Fruit fly (Drosophila melanogaster) Kc167 (cell line): ENCODE results near the gene ppk21.

ENCODE experiments used
- Myc ChIP-seq: fragments of >200 bp; optimal IDR thresholded peaks from 2 replicates; lab custom pipeline; 2017; ENCODE audit warnings: missing external identifiers
- Sin3A ChIP-seq: fragments of >200 bp; optimal IDR thresholded peaks from 2 replicates; lab custom pipeline; 2018; ENCODE audit warnings: missing external identifiers
- h ChIP-seq: fragments of >200 bp; optimal IDR thresholded peaks from 3 replicates; lab custom pipeline; 2018; ENCODE audit warnings: missing external identifiers
- insv ChIP-seq: fragments of >200 bp; optimal IDR thresholded peaks from 3 replicates; lab custom pipeline; 2018; ENCODE audit warnings: missing external identifiers
- psq ChIP-seq: fragments of >200 bp; optimal IDR thresholded peaks from 2 replicates; lab custom pipeline; 2017; ENCODE audit warnings: missing external identifiers
- ttk ChIP-seq: sonication (Bioruptor generic); optimal IDR thresholded peaks from 2 replicates; lab custom pipeline; 2017; ENCODE audit warnings: missing external identifiers

The ppk21 gene

DNA sequence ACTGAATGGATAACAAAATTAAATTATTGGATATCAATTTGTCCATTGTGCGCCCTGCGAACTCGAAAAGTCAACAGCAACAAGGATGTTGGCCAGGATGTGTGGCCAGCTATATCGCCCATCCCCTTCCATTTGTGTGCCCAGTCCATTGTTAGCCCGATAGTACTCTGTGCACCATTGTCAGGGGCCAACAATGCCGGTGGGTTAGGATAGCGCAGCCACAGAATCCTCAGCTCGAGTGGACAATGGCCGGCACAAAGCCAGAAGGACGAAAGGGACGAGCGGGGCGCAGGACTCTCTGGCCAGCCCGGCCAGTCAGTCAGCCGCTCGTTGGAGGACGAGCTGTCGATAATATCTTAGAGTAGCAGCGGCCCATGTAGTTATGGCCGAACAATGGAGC, 33.3 kb downstream of the ppk21 start:
- no peak for TF ChIP-seq psq (lab: Kevin White, UChicago)
- TF ChIP-seq insv (lab: Kevin White, UChicago): no peak
- TF ChIP-seq ttk (lab: Kevin White, UChicago): no peak
- no peak for TF ChIP-seq Sin3A (lab: Kevin White, UChicago)
- TF ChIP-seq Myc (lab: Kevin White, UChicago): no peak
- TF ChIP-seq h: no peak

dm6 chr3R:29699220-29699619, 34.6 kb downstream of the ppk21 start:
- TF ChIP-seq ttk (lab: Kevin White, UChicago): no peak
- no peak for TF ChIP-seq h

DNA sequence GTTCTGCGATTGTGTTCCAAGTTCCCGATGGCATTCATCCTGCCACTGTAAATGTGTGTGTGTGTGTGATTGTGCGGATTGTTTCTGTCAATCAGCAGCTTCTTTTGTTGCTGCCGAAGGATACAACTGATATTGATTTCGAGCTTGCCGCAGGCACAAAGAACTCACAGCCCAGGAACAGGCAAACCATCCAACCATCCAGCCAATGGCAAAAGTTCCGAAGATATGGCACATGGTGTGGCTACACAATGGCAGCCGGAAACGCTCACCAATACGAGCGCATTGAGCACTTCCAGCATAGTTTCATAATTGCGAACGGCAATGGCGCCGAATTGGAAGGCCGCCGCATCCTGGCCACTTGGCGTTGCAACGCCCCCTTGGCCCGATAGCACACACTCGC, 37.2 kb downstream of the ppk21 start:
- TF ChIP-seq psq (lab: Kevin White, UChicago) (no peak), h (no peak)

DNA sequence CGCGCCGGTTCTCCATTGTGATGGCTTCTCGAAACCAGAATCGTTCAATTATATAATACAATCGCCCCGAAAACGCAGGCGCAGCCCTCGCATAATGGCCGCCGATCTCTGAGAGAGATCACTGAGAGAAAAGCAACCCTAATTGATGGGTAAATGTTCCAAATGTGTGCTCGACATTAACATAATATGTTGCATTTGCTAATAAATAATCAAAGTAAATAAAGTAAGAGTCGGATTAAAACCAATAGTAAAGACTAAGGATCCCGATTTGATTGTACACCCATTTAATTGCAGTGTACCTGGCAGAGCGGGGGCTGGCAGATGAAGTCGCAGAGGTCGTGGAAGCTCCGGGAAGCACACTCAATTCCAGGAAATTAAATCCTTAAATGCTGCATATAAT, 40.0 kb downstream of the ppk21 start:
- no peak for TF ChIP-seq insv (lab: Kevin White, UChicago)

dm6 chr3R:29705789-29706303, 41.3 kb downstream of the ppk21 start:
- TF ChIP-seq insv (lab: Kevin White, UChicago) (no peak), Myc (lab: Kevin White, UChicago) (no peak), ttk (lab: Kevin White, UChicago) (no peak), Sin3A (lab: Kevin White, UChicago) (no peak), h (no peak), psq (lab: Kevin White, UChicago) (no peak)

DNA sequence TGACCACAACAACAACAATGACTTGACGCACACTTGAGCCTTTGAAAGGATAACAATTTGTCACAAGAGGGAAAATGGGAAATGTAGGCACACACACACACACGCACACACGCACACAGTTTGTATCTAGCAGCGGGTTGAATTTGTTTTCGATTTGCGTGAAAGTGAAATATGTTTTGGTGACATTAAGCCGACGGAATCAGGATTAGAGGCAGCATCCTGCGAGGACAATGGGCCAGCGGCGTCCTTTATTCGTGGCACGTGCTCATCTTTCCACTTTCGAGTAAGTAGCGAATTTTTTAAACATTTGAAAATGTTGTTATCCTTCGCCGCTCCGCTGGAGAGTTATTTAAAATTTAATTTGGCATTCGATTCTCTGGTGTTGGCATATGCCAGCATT, 42.7 kb downstream of the ppk21 start:
- TF ChIP-seq h: no peak
- no peak for TF ChIP-seq Sin3A (lab: Kevin White, UChicago)
- no peak for TF ChIP-seq insv (lab: Kevin White, UChicago)
- TF ChIP-seq ttk (lab: Kevin White, UChicago): no peak
- no peak for TF ChIP-seq Myc (lab: Kevin White, UChicago)
- no peak for TF ChIP-seq psq (lab: Kevin White, UChicago)

DNA sequence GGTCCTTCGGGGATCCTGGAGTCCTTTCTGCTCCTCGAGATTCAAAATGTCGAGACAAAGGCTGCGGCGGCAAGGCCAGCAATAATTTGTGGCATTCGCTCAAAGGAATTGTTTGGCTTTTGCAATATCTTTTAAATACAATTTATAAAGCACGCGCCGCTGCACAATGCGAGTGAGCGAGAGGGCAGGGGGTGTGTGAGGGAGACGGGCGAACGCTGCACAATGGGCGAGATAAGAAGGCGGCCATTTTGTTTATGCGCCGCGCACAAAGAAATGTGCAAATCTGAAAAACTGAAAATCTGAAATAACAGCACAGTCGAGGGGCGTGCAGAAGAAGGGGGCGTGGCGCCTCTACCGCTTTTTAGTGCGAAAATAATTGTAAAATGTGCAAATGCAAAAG, 43.7 kb downstream of the ppk21 start:
- TF ChIP-seq ttk (lab: Kevin White, UChicago): no peak
- TF ChIP-seq h: no peak
- no peak for TF ChIP-seq psq (lab: Kevin White, UChicago)
- no peak for TF ChIP-seq Myc (lab: Kevin White, UChicago)
- no peak for TF ChIP-seq Sin3A (lab: Kevin White, UChicago)
- no peak for TF ChIP-seq insv (lab: Kevin White, UChicago)

DNA sequence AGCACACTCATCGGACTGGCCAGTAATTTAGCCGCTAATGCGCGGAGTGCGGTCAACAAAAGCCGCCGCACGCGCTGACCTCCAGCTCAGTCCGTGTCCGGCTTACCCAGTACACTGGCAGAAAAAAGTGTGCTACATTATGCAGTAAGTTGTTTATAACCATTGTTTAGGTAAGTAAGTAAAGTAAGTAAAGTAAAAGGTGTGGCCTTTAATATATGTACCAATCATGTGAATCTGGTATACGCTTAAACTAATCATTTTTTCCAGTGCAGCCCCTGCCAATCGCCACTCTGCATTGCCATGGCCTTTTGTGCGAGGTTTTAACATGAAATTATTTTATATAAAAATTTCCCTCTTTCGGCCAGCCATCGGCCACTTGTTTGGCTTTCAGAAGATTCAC, 46.9 kb downstream of the ppk21 start:
- TF ChIP-seq Sin3A (lab: Kevin White, UChicago): no peak
- no peak for TF ChIP-seq insv (lab: Kevin White, UChicago)

dm6 chr3R:29714314-29714713, 49.7 kb downstream of the ppk21 start, which contains the start of gene Obp99d:
TSS of gene Obp99d (plus strand) at chr3R:29714505.
- TF ChIP-seq ttk (lab: Kevin White, UChicago): no peak

- TF ChIP-seq insv (lab: Kevin White, UChicago) (no peak), Myc (lab: Kevin White, UChicago) (no peak), Sin3A (lab: Kevin White, UChicago) (no peak), psq (lab: Kevin White, UChicago) (no peak), h (no peak), ttk (lab: Kevin White, UChicago) (no peak)
Measured at dm6 chr3R:29715277-29715676, 50.7 kb downstream of the ppk21 start, which contains the start of gene Dup99B. TSS of gene Dup99B (minus strand) at chr3R:29715377.

DNA sequence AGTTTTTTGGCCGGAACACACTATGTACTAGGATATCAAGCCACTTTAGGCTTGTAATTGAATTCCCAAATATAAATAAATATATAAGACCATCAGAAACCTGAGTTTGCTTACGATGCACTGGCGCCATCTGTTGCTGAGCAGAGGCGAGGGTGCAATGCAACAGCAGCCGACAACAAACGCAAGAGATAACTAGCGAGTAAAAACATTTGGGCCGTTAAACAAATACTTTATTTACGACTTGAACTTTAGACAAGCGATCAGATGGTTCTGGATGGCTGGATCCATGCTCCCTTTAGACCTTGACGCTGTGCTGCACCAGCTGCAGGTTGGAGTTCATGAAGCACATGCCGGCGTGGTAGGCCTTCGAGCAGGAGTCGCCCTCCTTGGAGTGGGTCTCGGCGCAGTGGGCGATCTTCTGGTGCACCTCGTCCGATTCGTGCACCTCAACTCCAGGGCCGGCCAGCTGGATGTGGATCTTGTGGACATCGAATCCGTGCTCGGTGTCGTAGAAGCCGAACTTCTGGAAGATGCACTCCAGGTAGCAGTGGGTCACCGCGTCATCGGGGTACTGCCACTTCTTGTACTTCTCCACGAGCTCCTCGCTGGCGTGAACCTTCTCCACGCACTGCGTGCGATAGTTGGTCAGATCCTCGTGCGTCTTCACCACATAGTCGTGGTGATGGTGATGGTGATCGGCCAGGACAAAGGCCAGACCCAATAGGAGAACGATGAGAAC, 51.6 kb downstream of the ppk21 start:
- TF ChIP-seq ttk (lab: Kevin White, UChicago) (no peak), Myc (lab: Kevin White, UChicago) (no peak), insv (lab: Kevin White, UChicago) (no peak), Sin3A (lab: Kevin White, UChicago) (no peak), h (no peak), psq (lab: Kevin White, UChicago) (no peak)
